Worm (Caenorhabditis elegans) whole organism, L2 larva: ENCODE results near the gene srt-23.

Source experiments
- C34F6.9 ChIP-seq: fragments of 150-350 bp; optimal IDR thresholded peaks from 2 replicates; lab custom pipeline; 2014; ENCODE audit warnings: missing biosample characterization, missing genetic modification characterization
- F13H6.1 ChIP-seq: sonication (generic microtip); optimal IDR thresholded peaks from 2 replicates; lab custom pipeline; 2016; ENCODE audit warnings: missing genetic modification characterization, missing compliant biosample characterization
- R02D3.7 ChIP-seq: fragments of 150-350 bp; optimal IDR thresholded peaks from 2 replicates; lab custom pipeline; 2014; ENCODE audit warnings: missing biosample characterization, missing genetic modification characterization
- Y55F3AM.14 ChIP-seq: fragments of 200-800 bp; sonication (Bioruptor generic); optimal IDR thresholded peaks from 2 replicates; lab custom pipeline; 2018; ENCODE audit warnings: mild to moderate bottlenecking, missing genetic modification characterization, missing compliant biosample characterization
- alr-1 ChIP-seq: fragments of 150-350 bp; optimal IDR thresholded peaks from 2 replicates; lab custom pipeline; 2014; ENCODE audit warnings: missing biosample characterization, missing genetic modification characterization
- aly-2 ChIP-seq: fragments of 150-350 bp; optimal IDR thresholded peaks from 2 replicates; lab custom pipeline; 2014; ENCODE audit warnings: missing biosample characterization, missing genetic modification characterization
- ama-1 ChIP-seq: fragments of 150-350 bp; optimal IDR thresholded peaks from 2 replicates; lab custom pipeline; 2018; ENCODE audit warnings: inconsistent platforms
- ceh-16 ChIP-seq: fragments of 150-350 bp; optimal IDR thresholded peaks from 2 replicates; lab custom pipeline; 2014; ENCODE audit warnings: missing biosample characterization, missing genetic modification characterization
- crh-2 ChIP-seq: sonication (generic microtip); optimal IDR thresholded peaks from 2 replicates; lab custom pipeline; 2017; ENCODE audit warnings: missing biosample characterization, missing genetic modification characterization
- egl-27 ChIP-seq: sonication (generic microtip); optimal IDR thresholded peaks from 3 replicates; lab custom pipeline; 2017; ENCODE audit warnings: missing biosample characterization, missing genetic modification reagents, missing genetic modification characterization
- elt-1 ChIP-seq: fragments of 150-350 bp; optimal IDR thresholded peaks from 2 replicates; lab custom pipeline; 2014; ENCODE audit warnings: missing biosample characterization, missing genetic modification characterization
- elt-3 ChIP-seq: sonication (generic microtip); optimal IDR thresholded peaks from 2 replicates; lab custom pipeline; 2017; ENCODE audit warnings: missing biosample characterization, missing genetic modification characterization
- fos-1 ChIP-seq: fragments of 150-350 bp; optimal IDR thresholded peaks from 2 replicates; lab custom pipeline; 2014; ENCODE audit warnings: missing biosample characterization, missing genetic modification characterization
- gmeb-1 ChIP-seq: fragments of 150-350 bp; optimal IDR thresholded peaks from 2 replicates; lab custom pipeline; 2014; ENCODE audit warnings: missing biosample characterization, missing genetic modification characterization
- lin-11 ChIP-seq: fragments of 150-350 bp; sonication (generic microtip); optimal IDR thresholded peaks from 2 replicates; lab custom pipeline; 2014; ENCODE audit warnings: missing biosample characterization, missing genetic modification characterization, inconsistent platforms, mixed read lengths
- lin-13 ChIP-seq: fragments of 150-350 bp; optimal IDR thresholded peaks from 2 replicates; lab custom pipeline; 2014; ENCODE audit warnings: missing biosample characterization, missing genetic modification reagents, missing genetic modification characterization
- lin-39 ChIP-seq: fragments of 150-350 bp; optimal IDR thresholded peaks from 2 replicates; lab custom pipeline; 2014; ENCODE audit warnings: missing biosample characterization, missing genetic modification reagents, missing genetic modification characterization
- lsy-2 ChIP-seq, 2 experiments: fragments of 150-350 bp in 1 of 2; sonication (generic microtip) in 1 of 2; optimal IDR thresholded peaks; 2 replicates each; lab custom pipeline; 2014 to 2017; ENCODE audit warnings: missing biosample characterization in 2 of 2, missing genetic modification characterization in 2 of 2
- mab-5 ChIP-seq: fragments of 150-350 bp; optimal IDR thresholded peaks from 2 replicates; lab custom pipeline; 2014; ENCODE audit warnings: missing biosample characterization, missing genetic modification characterization
- mdl-1 ChIP-seq, 2 experiments: fragments of 150-350 bp in 1 of 2; sonication (generic microtip) in 1 of 2; optimal IDR thresholded peaks; 2 replicates each; lab custom pipeline; 2017; ENCODE audit warnings: missing biosample characterization in 2 of 2, missing genetic modification characterization in 2 of 2
- nhr-10 ChIP-seq: sonication (generic microtip); optimal IDR thresholded peaks from 2 replicates; lab custom pipeline; 2017; ENCODE audit warnings: missing biosample characterization, missing genetic modification characterization
- nhr-12 ChIP-seq: fragments of 150-350 bp; optimal IDR thresholded peaks from 2 replicates; lab custom pipeline; 2014; ENCODE audit warnings: missing biosample characterization, missing genetic modification characterization
- nhr-129 ChIP-seq: fragments of 150-350 bp; optimal IDR thresholded peaks from 2 replicates; lab custom pipeline; 2014; ENCODE audit warnings: missing biosample characterization, missing genetic modification characterization
- nhr-21 ChIP-seq: fragments of 150-350 bp; optimal IDR thresholded peaks from 2 replicates; lab custom pipeline; 2014; ENCODE audit warnings: missing biosample characterization, missing genetic modification characterization
- nhr-25 ChIP-seq: fragments of 150-350 bp; sonication (generic microtip); optimal IDR thresholded peaks from 3 replicates; lab custom pipeline; 2014; ENCODE audit warnings: missing biosample characterization, missing genetic modification characterization
- nhr-6 ChIP-seq: fragments of 150-350 bp; optimal IDR thresholded peaks from 2 replicates; lab custom pipeline; 2014; ENCODE audit warnings: missing biosample characterization, missing genetic modification characterization
- peb-1 ChIP-seq: fragments of 150-350 bp; optimal IDR thresholded peaks from 2 replicates; lab custom pipeline; 2014; ENCODE audit warnings: missing biosample characterization, missing genetic modification characterization
- sem-4 ChIP-seq: fragments of 150-350 bp; optimal IDR thresholded peaks from 2 replicates; lab custom pipeline; 2014; ENCODE audit warnings: missing biosample characterization, missing genetic modification reagents, missing genetic modification characterization
- skn-1 ChIP-seq: sonication (generic microtip); optimal IDR thresholded peaks from 2 replicates; lab custom pipeline; 2017; ENCODE audit warnings: missing biosample characterization, missing genetic modification characterization
- sma-3 ChIP-seq: sonication (generic microtip); optimal IDR thresholded peaks from 2 replicates; lab custom pipeline; 2016; ENCODE audit warnings: missing genetic modification reagents, missing genetic modification characterization, missing compliant biosample characterization
- snpc-4 ChIP-seq: fragments of 150-350 bp; optimal IDR thresholded peaks from 2 replicates; lab custom pipeline; 2014; ENCODE audit warnings: missing biosample characterization, missing genetic modification characterization
- unc-39 ChIP-seq: fragments of 150-350 bp; optimal IDR thresholded peaks from 2 replicates; lab custom pipeline; 2014; ENCODE audit warnings: missing biosample characterization, missing genetic modification characterization
- unc-55 ChIP-seq: fragments of 150-350 bp; sonication (generic microtip); optimal IDR thresholded peaks from 3 replicates; lab custom pipeline; 2014; ENCODE audit warnings: missing biosample characterization, missing genetic modification reagents, missing genetic modification characterization
- zag-1 ChIP-seq: fragments of 150-350 bp; optimal IDR thresholded peaks from 2 replicates; lab custom pipeline; 2014; ENCODE audit warnings: missing biosample characterization, missing genetic modification characterization
- ztf-1 ChIP-seq: fragments of 200-800 bp; sonication (Bioruptor generic); conservative IDR thresholded peaks from 2 replicates; pipeline ENCODE4 v1.3.6; 2022; ENCODE audit warnings: missing genetic modification characterization, missing compliant biosample characterization
- ztf-4 ChIP-seq: fragments of 150-350 bp; optimal IDR thresholded peaks from 2 replicates; lab custom pipeline; 2014; ENCODE audit warnings: missing biosample characterization, missing genetic modification characterization

The srt-23 gene

DNA sequence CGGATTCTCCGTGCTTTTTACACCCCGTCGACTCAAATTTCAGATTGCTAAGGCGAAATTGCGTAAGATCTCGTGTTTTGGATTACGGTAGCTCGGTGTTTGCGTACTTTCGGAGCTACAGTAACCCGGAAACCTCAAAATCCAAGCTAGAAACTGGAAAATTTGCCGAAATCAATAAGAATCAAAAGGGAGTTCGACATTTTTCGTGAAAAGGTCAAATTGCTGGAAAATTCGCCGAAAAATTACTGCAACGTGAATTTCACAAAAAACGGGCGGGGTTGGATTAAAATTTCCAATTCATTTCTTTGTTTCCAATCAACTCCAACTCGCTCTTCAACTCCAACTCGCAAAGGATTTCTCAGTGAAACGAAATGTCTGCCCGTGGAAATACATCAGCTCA lies 31.2 kb downstream of the srt-23 start, which contains the start of gene F56B3.6:
Gene F56B3.6, plus strand, starts transcription at position 301 of the 400 bp plus-strand sequence.
- TF ChIP-seq snpc-4 (tag; lab: Kevin White, UChicago), result no peak
- no peak for TF ChIP-seq lsy-2 (tag; optimal IDR thresholded peaks at IDR 0.05; lab: Kevin White, UChicago)
- TF ChIP-seq aly-2 (tag; lab: Kevin White, UChicago), result no peak

DNA sequence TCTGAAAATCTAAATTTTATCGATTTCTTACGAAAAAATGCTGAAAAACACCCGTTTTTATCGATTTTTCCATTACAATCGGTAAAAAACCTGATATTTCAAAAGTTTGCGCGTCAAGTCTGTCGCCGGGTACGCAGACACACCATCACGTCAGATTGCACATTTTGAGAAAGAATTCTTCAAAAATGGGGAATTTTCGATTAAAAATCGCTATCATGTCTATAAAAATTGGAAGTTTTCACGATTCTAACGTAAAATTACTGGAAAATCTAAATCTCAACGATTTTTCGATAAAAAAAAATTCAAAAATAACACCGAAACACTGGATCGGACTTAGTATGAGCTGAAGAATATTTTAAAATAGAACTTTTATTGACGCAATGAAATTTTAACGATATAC lies 37.8 kb downstream of the srt-23 start, which contains the start of gene F56B3.4:
Gene F56B3.4, minus strand, starts transcription at position 1 of the 400 bp plus-strand sequence.
- TF ChIP-seq lin-11 (tag; lab: Kevin White, UChicago), result no peak
- no peak for TF ChIP-seq unc-39
- no peak for TF ChIP-seq C34F6.9 (tag; lab: Kevin White, UChicago)
- TF ChIP-seq fos-1, result no peak
- TF ChIP-seq alr-1 (tag; lab: Kevin White, UChicago), result no peak
- TF ChIP-seq ztf-4 (tag; lab: Kevin White, UChicago), result no peak
- no peak for TF ChIP-seq crh-2 (tag; lab: Kevin White, UChicago)
- no peak for TF ChIP-seq ztf-1 (GFP tag; lab: Robert Waterston, UW)
- no peak for TF ChIP-seq peb-1 (tag; lab: Kevin White, UChicago)
- no peak for TF ChIP-seq sem-4 (tag; lab: Kevin White, UChicago)
- no peak for TF ChIP-seq nhr-25 (tag; lab: Kevin White, UChicago)
- no peak for TF ChIP-seq egl-27 (tag; lab: Kevin White, UChicago)
- no peak for TF ChIP-seq gmeb-1 (tag; lab: Kevin White, UChicago)

DNA sequence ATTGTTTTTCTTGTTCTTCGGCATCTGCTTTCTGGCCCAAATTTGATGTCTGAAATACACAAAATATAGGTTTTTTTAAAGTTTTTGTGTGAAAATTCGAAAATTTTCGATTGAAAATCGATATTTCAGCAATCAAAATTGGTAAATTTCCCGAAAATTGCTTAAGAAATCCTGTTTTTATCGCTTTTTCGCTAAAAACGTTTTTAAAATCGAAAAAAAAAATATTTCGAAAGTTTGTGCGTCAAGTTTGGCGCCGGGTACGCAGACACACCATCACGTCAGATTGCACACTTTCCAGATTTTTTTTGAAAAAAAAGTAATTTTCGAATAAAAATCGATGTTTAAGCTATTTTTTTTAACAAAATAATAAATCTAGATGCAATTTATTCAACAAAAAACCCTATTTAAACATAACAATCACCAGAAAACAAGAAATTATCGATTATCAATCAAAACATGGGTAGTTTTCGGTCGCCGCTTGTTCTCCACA lies 38.9 kb downstream of the srt-23 start, which contains the start of gene skr-18:
Gene skr-18, minus strand, starts transcription at position 51 of the 490 bp plus-strand sequence.
- TF ChIP-seq elt-1 (no peak), lin-39 (tag; lab: Kevin White, UChicago) (no peak), egl-27 (tag; lab: Kevin White, UChicago) (no peak), mdl-1 (tag; optimal IDR thresholded peaks at IDR 0.05; lab: Kevin White, UChicago) (no peak), peb-1 (tag; lab: Kevin White, UChicago) (no peak), lin-13 (GFP tag; lab: Kevin White, UChicago) (no peak), gmeb-1 (tag; lab: Kevin White, UChicago) (no peak), mab-5 (tag; lab: Kevin White, UChicago) (no peak), ceh-16 (tag; lab: Kevin White, UChicago) (no peak), R02D3.7 (no peak), crh-2 (tag; lab: Kevin White, UChicago) (no peak), zag-1 (no peak), elt-3 (tag; lab: Kevin White, UChicago) (no peak), nhr-129 (tag; lab: Kevin White, UChicago) (no peak), nhr-12 (tag; lab: Kevin White, UChicago) (no peak)

DNA sequence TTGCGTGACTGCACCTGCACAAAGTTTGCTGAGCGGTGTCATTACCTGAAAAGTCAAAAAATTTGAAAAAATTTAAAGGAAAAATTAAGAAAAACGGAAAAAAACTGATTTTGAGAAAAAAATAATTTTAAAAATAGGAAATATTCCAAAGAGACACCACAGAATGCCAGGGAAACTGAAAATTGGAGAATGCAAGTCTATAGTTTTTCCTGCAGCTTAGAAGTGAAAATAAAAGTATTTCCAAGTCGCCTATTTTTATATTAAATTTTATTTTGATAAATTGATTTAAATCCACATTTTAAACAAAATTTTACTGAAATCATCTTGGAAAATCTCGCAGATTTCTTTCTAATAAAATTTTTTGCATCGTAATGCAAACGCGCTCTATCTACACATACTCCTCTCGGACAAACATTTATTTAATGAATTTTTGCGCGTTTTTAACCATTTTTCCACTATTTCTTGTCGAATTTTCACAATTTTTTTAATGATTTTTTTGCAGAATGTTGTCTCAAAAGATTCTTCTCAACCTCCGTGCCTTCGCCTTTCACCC lies 40.1 kb downstream of the srt-23 start, which contains the start of the genes F56B3.11 and ech-5:
Gene F56B3.11, minus strand, starts transcription at position 51 of the 553 bp plus-strand sequence.
Gene ech-5, plus strand, starts transcription at position 503 of the 553 bp plus-strand sequence.
- TF ChIP-seq lin-13 (GFP tag; lab: Kevin White, UChicago) (peak; percentile 80), egl-27 (tag; lab: Kevin White, UChicago) (peak; percentile 32), ama-1 (no peak), nhr-25 (tag; lab: Kevin White, UChicago) (peak; percentile 66), ceh-16 (tag; lab: Kevin White, UChicago) (peak; percentile 25), Y55F3AM.14 (GFP tag; lab: Kevin White, UChicago) (peak; percentile 50), alr-1 (tag; lab: Kevin White, UChicago) (no peak), unc-55 (peak; percentile 87), R02D3.7 (no peak), snpc-4 (tag; lab: Kevin White, UChicago) (peak; percentile 26), nhr-129 (tag; lab: Kevin White, UChicago) (peak; percentile 39), nhr-21 (peak; percentile 13), fos-1 (peak; percentile 44), F13H6.1 (tag; lab: Kevin White, UChicago) (peak; percentile 68), sma-3 (GFP tag; lab: Kevin White, UChicago) (peak; percentile 94), elt-1 (no peak), C34F6.9 (tag; lab: Kevin White, UChicago) (peak; percentile 91), lsy-2 (tag; optimal IDR thresholded peaks at IDR 0.05; lab: Kevin White, UChicago) (peak; percentile 48 to 88), nhr-6 (peak; percentile 43), ztf-4 (tag; lab: Kevin White, UChicago) (peak; percentile 1), unc-39 (no peak), nhr-10 (peak; percentile 37), crh-2 (tag; lab: Kevin White, UChicago) (peak; percentile 56), skn-1 (tag; lab: Kevin White, UChicago) (peak; percentile 26), gmeb-1 (tag; lab: Kevin White, UChicago) (peak; percentile 78)
